Worm (Caenorhabditis elegans) whole organism, L2 larva: Measurements from ENCODE around the gene fbxa-190.

Experiments used
- C34F6.9 ChIP-seq: fragments of 150-350 bp; optimal IDR thresholded peaks from 2 replicates; lab custom pipeline; 2014; ENCODE audit warnings: missing biosample characterization, missing genetic modification characterization
- F13H6.1 ChIP-seq: sonication (generic microtip); optimal IDR thresholded peaks from 2 replicates; lab custom pipeline; 2016; ENCODE audit warnings: missing genetic modification characterization, missing compliant biosample characterization
- R02D3.7 ChIP-seq: fragments of 150-350 bp; optimal IDR thresholded peaks from 2 replicates; lab custom pipeline; 2014; ENCODE audit warnings: missing biosample characterization, missing genetic modification characterization
- Y55F3AM.14 ChIP-seq: fragments of 200-800 bp; sonication (Bioruptor generic); optimal IDR thresholded peaks from 2 replicates; lab custom pipeline; 2018; ENCODE audit warnings: mild to moderate bottlenecking, missing genetic modification characterization, missing compliant biosample characterization
- ZK546.5 ChIP-seq: sonication (generic microtip); optimal IDR thresholded peaks from 2 replicates; lab custom pipeline; 2017; ENCODE audit warnings: missing biosample characterization, missing genetic modification characterization
- aly-2 ChIP-seq: fragments of 150-350 bp; optimal IDR thresholded peaks from 2 replicates; lab custom pipeline; 2014; ENCODE audit warnings: missing biosample characterization, missing genetic modification characterization
- ama-1 ChIP-seq: fragments of 150-350 bp; optimal IDR thresholded peaks from 2 replicates; lab custom pipeline; 2018; ENCODE audit warnings: inconsistent platforms
- blmp-1 ChIP-seq: sonication (generic microtip); optimal IDR thresholded peaks from 2 replicates; lab custom pipeline; 2017; ENCODE audit warnings: missing genetic modification characterization, mild to moderate bottlenecking, missing compliant biosample characterization, antibody characterized with exemption, moderate library complexity; ENCODE audit not compliant: insufficient read depth
- ceh-16 ChIP-seq: fragments of 150-350 bp; optimal IDR thresholded peaks from 2 replicates; lab custom pipeline; 2014; ENCODE audit warnings: missing biosample characterization, missing genetic modification characterization
- ceh-82 ChIP-seq: fragments of 150-350 bp; optimal IDR thresholded peaks from 2 replicates; lab custom pipeline; 2014; ENCODE audit warnings: missing biosample characterization, missing genetic modification characterization
- dmd-4 ChIP-seq: sonication (generic microtip); optimal IDR thresholded peaks from 2 replicates; lab custom pipeline; 2017; ENCODE audit warnings: missing biosample characterization, missing genetic modification characterization
- egl-27 ChIP-seq: sonication (generic microtip); optimal IDR thresholded peaks from 3 replicates; lab custom pipeline; 2017; ENCODE audit warnings: missing biosample characterization, missing genetic modification reagents, missing genetic modification characterization
- elt-1 ChIP-seq: fragments of 150-350 bp; optimal IDR thresholded peaks from 2 replicates; lab custom pipeline; 2014; ENCODE audit warnings: missing biosample characterization, missing genetic modification characterization
- elt-3 ChIP-seq: sonication (generic microtip); optimal IDR thresholded peaks from 2 replicates; lab custom pipeline; 2017; ENCODE audit warnings: missing biosample characterization, missing genetic modification characterization
- fos-1 ChIP-seq: fragments of 150-350 bp; optimal IDR thresholded peaks from 2 replicates; lab custom pipeline; 2014; ENCODE audit warnings: missing biosample characterization, missing genetic modification characterization
- gmeb-1 ChIP-seq: fragments of 150-350 bp; optimal IDR thresholded peaks from 2 replicates; lab custom pipeline; 2014; ENCODE audit warnings: missing biosample characterization, missing genetic modification characterization
- lin-11 ChIP-seq: fragments of 150-350 bp; sonication (generic microtip); optimal IDR thresholded peaks from 2 replicates; lab custom pipeline; 2014; ENCODE audit warnings: missing biosample characterization, missing genetic modification characterization, inconsistent platforms, mixed read lengths
- lin-13 ChIP-seq: fragments of 150-350 bp; optimal IDR thresholded peaks from 2 replicates; lab custom pipeline; 2014; ENCODE audit warnings: missing biosample characterization, missing genetic modification reagents, missing genetic modification characterization
- lin-39 ChIP-seq: fragments of 150-350 bp; optimal IDR thresholded peaks from 2 replicates; lab custom pipeline; 2014; ENCODE audit warnings: missing biosample characterization, missing genetic modification reagents, missing genetic modification characterization
- lsy-2 ChIP-seq, 2 experiments: fragments of 150-350 bp in 1 of 2; sonication (generic microtip) in 1 of 2; optimal IDR thresholded peaks; 2 replicates each; lab custom pipeline; 2014 to 2017; ENCODE audit warnings: missing biosample characterization in 2 of 2, missing genetic modification characterization in 2 of 2
- mab-5 ChIP-seq: fragments of 150-350 bp; optimal IDR thresholded peaks from 2 replicates; lab custom pipeline; 2014; ENCODE audit warnings: missing biosample characterization, missing genetic modification characterization
- mbf-1 ChIP-seq: sonication (generic microtip); optimal IDR thresholded peaks from 2 replicates; lab custom pipeline; 2017; ENCODE audit warnings: missing biosample characterization, missing genetic modification characterization
- mdl-1 ChIP-seq, 2 experiments: fragments of 150-350 bp in 1 of 2; sonication (generic microtip) in 1 of 2; optimal IDR thresholded peaks; 2 replicates each; lab custom pipeline; 2017; ENCODE audit warnings: missing biosample characterization in 2 of 2, missing genetic modification characterization in 2 of 2
- nhr-10 ChIP-seq: sonication (generic microtip); optimal IDR thresholded peaks from 2 replicates; lab custom pipeline; 2017; ENCODE audit warnings: missing biosample characterization, missing genetic modification characterization
- nhr-129 ChIP-seq: fragments of 150-350 bp; optimal IDR thresholded peaks from 2 replicates; lab custom pipeline; 2014; ENCODE audit warnings: missing biosample characterization, missing genetic modification characterization
- nhr-21 ChIP-seq: fragments of 150-350 bp; optimal IDR thresholded peaks from 2 replicates; lab custom pipeline; 2014; ENCODE audit warnings: missing biosample characterization, missing genetic modification characterization
- nhr-23 ChIP-seq: fragments of 150-350 bp; optimal IDR thresholded peaks from 2 replicates; lab custom pipeline; 2014; ENCODE audit warnings: missing biosample characterization, missing genetic modification reagents, missing genetic modification characterization
- nhr-237 ChIP-seq: fragments of 150-350 bp; optimal IDR thresholded peaks from 2 replicates; lab custom pipeline; 2014; ENCODE audit warnings: missing biosample characterization, missing genetic modification characterization
- nhr-25 ChIP-seq: fragments of 150-350 bp; sonication (generic microtip); optimal IDR thresholded peaks from 3 replicates; lab custom pipeline; 2014; ENCODE audit warnings: missing biosample characterization, missing genetic modification characterization
- nhr-6 ChIP-seq: fragments of 150-350 bp; optimal IDR thresholded peaks from 2 replicates; lab custom pipeline; 2014; ENCODE audit warnings: missing biosample characterization, missing genetic modification characterization
- nhr-77 ChIP-seq: fragments of 150-350 bp; optimal IDR thresholded peaks from 2 replicates; lab custom pipeline; 2014; ENCODE audit warnings: missing biosample characterization, missing genetic modification characterization
- peb-1 ChIP-seq: fragments of 150-350 bp; optimal IDR thresholded peaks from 2 replicates; lab custom pipeline; 2014; ENCODE audit warnings: missing biosample characterization, missing genetic modification characterization
- sem-4 ChIP-seq: fragments of 150-350 bp; optimal IDR thresholded peaks from 2 replicates; lab custom pipeline; 2014; ENCODE audit warnings: missing biosample characterization, missing genetic modification reagents, missing genetic modification characterization
- skn-1 ChIP-seq: sonication (generic microtip); optimal IDR thresholded peaks from 2 replicates; lab custom pipeline; 2017; ENCODE audit warnings: missing biosample characterization, missing genetic modification characterization
- sma-3 ChIP-seq: sonication (generic microtip); optimal IDR thresholded peaks from 2 replicates; lab custom pipeline; 2016; ENCODE audit warnings: missing genetic modification reagents, missing genetic modification characterization, missing compliant biosample characterization
- sma-9 ChIP-seq, 2 experiments: fragments of 150-350 bp in 1 of 2; sonication (generic microtip) in 1 of 2; optimal IDR thresholded peaks; 2 replicates each; lab custom pipeline; 2014 to 2016; ENCODE audit warnings: missing genetic modification characterization in 2 of 2, mild to moderate bottlenecking in 1 of 2, missing biosample characterization in 1 of 2, missing compliant biosample characterization in 1 of 2, missing genetic modification reagents in 1 of 2, moderate library complexity in 1 of 2
- snpc-4 ChIP-seq: fragments of 150-350 bp; optimal IDR thresholded peaks from 2 replicates; lab custom pipeline; 2014; ENCODE audit warnings: missing biosample characterization, missing genetic modification characterization
- unc-55 ChIP-seq: fragments of 150-350 bp; sonication (generic microtip); optimal IDR thresholded peaks from 3 replicates; lab custom pipeline; 2014; ENCODE audit warnings: missing biosample characterization, missing genetic modification reagents, missing genetic modification characterization
- ztf-1 ChIP-seq: fragments of 200-800 bp; sonication (Bioruptor generic); conservative IDR thresholded peaks from 2 replicates; pipeline ENCODE4 v1.3.6; 2022; ENCODE audit warnings: missing genetic modification characterization, missing compliant biosample characterization
- ztf-11 ChIP-seq: sonication (generic microtip); optimal IDR thresholded peaks from 2 replicates; lab custom pipeline; 2017; ENCODE audit warnings: missing biosample characterization, missing genetic modification characterization

fbxa-190 gene

DNA sequence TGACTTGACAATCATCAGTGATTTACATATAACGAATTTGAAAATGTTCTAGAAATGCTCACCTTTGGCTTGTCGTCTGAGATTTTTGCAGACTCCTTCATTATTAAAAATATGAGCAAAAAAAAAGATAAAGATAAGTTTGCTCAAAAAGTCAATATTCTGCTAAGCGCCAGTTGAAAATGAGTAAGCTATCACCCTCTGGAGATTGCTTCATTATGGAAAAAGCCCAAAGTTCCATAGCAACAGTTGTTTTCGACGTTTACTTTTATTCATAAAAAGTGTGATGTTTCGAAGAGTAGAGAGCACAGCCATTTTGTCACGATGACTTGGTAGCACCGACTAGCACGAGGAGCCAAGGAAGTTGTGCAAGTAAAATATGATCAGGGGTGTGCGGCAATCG lies 13.5 kb upstream of the fbxa-190 start, which contains the start of gene F56C3.3:
Gene F56C3.3, minus strand, starts transcription at position 101 of the 400 bp plus-strand sequence.
- no peak for TF ChIP-seq Y55F3AM.14 (GFP tag; lab: Kevin White, UChicago)
- TF ChIP-seq ztf-1 (GFP tag; lab: Robert Waterston, UW) = no peak
- no peak for TF ChIP-seq sma-3
- TF ChIP-seq nhr-25 = no peak
- no peak for TF ChIP-seq nhr-23 (tag; lab: Kevin White, UChicago)
- TF ChIP-seq sem-4 (tag; lab: Kevin White, UChicago) = no peak
- TF ChIP-seq elt-3 (tag; lab: Kevin White, UChicago) = no peak
- no peak for TF ChIP-seq nhr-237 (tag; lab: Kevin White, UChicago)
- TF ChIP-seq lin-13 (GFP tag; lab: Kevin White, UChicago) = no peak
- TF ChIP-seq, all 48 proteins: peak for 0

- TF ChIP-seq R02D3.7 (tag; lab: Kevin White, UChicago) (no peak), ztf-11 (tag; lab: Kevin White, UChicago) (no peak), nhr-10 (tag; lab: Kevin White, UChicago) (no peak), elt-1 (no peak), ama-1 (no peak)
These were observed 11.2 kb upstream of the fbxa-190 start, which contains the start of gene F56C3.4 for ce11 chrX:1360631-1361030. Gene F56C3.4, minus strand, starts transcription at chrX:1360731.

ce11 chrX:1367416-1367815 lies 4.4 kb upstream of the fbxa-190 start, which contains the start of gene dgn-2:
Gene dgn-2, minus strand, starts transcription at chrX:1367516.
- no peak for TF ChIP-seq ama-1
- no peak for TF ChIP-seq nhr-77
- no peak for TF ChIP-seq ZK546.5 (tag; lab: Kevin White, UChicago)
- no peak for TF ChIP-seq mbf-1 (tag; lab: Kevin White, UChicago)
- no peak for TF ChIP-seq lin-11
- no peak for TF ChIP-seq gmeb-1 (tag; lab: Kevin White, UChicago)
- no peak for TF ChIP-seq mab-5
- no peak for TF ChIP-seq nhr-21 (tag; lab: Kevin White, UChicago)
- TF ChIP-seq aly-2 = no peak

- TF ChIP-seq ztf-11 (tag; lab: Kevin White, UChicago) (no peak), gmeb-1 (tag; lab: Kevin White, UChicago) (peak; percentile 4), ceh-16 (tag; lab: Kevin White, UChicago) (no peak), fos-1 (tag; lab: Kevin White, UChicago) (no peak), R02D3.7 (tag; lab: Kevin White, UChicago) (no peak)
These were observed 1.0 kb upstream of the fbxa-190 start, which contains the start of gene F56C3.7 for ce11 chrX:1370736-1371281. Gene F56C3.7, minus strand, starts transcription at chrX:1370786.

DNA sequence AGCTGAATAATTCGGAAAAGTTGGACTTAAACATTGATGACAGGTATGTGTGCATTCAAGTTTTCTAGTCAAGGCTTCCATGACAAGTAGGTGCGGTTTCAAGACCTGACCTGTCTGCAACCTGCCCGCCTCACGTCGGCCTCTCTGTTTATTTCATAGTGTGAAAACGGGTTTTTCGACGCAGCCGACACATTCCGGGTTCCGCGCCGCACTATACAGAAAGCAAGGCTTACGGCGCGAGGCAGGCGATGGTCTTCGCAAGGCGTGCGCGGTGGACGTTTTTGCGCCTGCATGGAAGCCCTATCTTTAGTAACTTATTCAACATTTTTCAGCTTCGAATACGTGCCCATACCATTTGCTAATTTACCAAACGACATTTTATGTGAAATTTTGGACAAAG lies 652 bp downstream of the fbxa-190 start:
- no peak for TF ChIP-seq lin-13 (GFP tag; lab: Kevin White, UChicago)
- TF ChIP-seq snpc-4 (tag; lab: Kevin White, UChicago) = peak; percentile 11
- TF ChIP-seq nhr-23 (tag; lab: Kevin White, UChicago) = no peak
- TF ChIP-seq aly-2 = no peak
- TF ChIP-seq, all 48 proteins: peak for 1

DNA sequence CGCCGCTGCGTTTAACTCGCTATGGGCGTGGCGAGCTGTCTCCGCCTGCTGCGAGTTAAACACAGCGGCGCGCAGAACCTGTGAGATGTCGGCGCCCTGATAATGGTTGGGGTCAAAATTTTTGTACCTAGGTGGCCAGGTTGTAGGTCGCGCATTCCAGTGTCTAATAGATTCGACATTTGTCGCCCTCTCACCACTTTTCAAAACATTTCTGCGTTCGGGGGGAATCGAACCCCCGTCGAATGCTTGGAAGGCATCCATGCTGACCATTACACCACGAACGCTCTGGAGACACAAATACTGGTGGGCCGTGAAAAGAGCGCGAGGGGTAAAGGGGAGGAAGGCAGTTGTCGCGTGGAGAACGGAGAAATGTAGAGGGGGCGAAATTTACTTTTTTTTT lies 7.6 kb downstream of the fbxa-190 start:
- TF ChIP-seq egl-27 (tag; lab: Kevin White, UChicago) (no peak), fos-1 (tag; lab: Kevin White, UChicago) (peak; percentile 53), nhr-6 (tag; lab: Kevin White, UChicago) (no peak), nhr-237 (tag; lab: Kevin White, UChicago) (no peak), skn-1 (tag; lab: Kevin White, UChicago) (no peak), C34F6.9 (tag; lab: Kevin White, UChicago) (no peak), gmeb-1 (tag; lab: Kevin White, UChicago) (peak; percentile 24), elt-3 (tag; lab: Kevin White, UChicago) (no peak), aly-2 (no peak), peb-1 (tag; lab: Kevin White, UChicago) (no peak), ztf-11 (tag; lab: Kevin White, UChicago) (no peak), sem-4 (tag; lab: Kevin White, UChicago) (peak; percentile 10), nhr-23 (tag; lab: Kevin White, UChicago) (no peak), ceh-82 (no peak), mdl-1 (tag; optimal IDR thresholded peaks at IDR 0.05; lab: Kevin White, UChicago) (peak in 1 of 2 experiments; percentile 33), sma-9 (GFP tag; optimal IDR thresholded peaks at IDR 0.05; lab: Kevin White, UChicago) (peak; percentile 56), sma-9 (tag; optimal IDR thresholded peaks at IDR 0.05; lab: Kevin White, UChicago) (no peak), ZK546.5 (tag; lab: Kevin White, UChicago) (no peak), dmd-4 (tag; lab: Kevin White, UChicago) (no peak), F13H6.1 (tag; lab: Kevin White, UChicago) (peak; percentile 64), lsy-2 (tag; optimal IDR thresholded peaks at IDR 0.05; lab: Kevin White, UChicago) (peak; percentile 36 to 44), lin-39 (tag; lab: Kevin White, UChicago) (no peak), sma-3 (peak; percentile 46), mab-5 (no peak), blmp-1 (tag; lab: Kevin White, UChicago) (no peak), lin-13 (GFP tag; lab: Kevin White, UChicago) (peak; percentile 70), nhr-129 (tag; lab: Kevin White, UChicago) (peak; percentile 69), unc-55 (GFP tag; lab: Kevin White, UChicago) (peak; percentile 32), nhr-10 (tag; lab: Kevin White, UChicago) (no peak)
